Worm (Caenorhabditis elegans) whole organism, young adult: ENCODE results near the gene F14F7.4.
A peak's percentile ranks its signal among the peaks of the same experiment; 100 is the strongest.

Source experiments
- B0035.1 ChIP-seq: sonication (generic microtip); optimal IDR thresholded peaks from 2 replicates; lab custom pipeline; 2016; ENCODE audit warnings: missing genetic modification characterization, mild to moderate bottlenecking, missing compliant biosample characterization, missing genotype, missing genetic modification reagents
- B0261.1 ChIP-seq: sonication (generic microtip); optimal IDR thresholded peaks from 2 replicates; lab custom pipeline; 2016; ENCODE audit warnings: mild to moderate bottlenecking, missing genetic modification characterization, moderate library complexity, missing compliant biosample characterization
- B0336.3 ChIP-seq: fragments of 200-800 bp; sonication (Bioruptor generic); IDR thresholded peaks from 2 replicates; pipeline ENCODE4 v1.3.6; 2022; ENCODE audit warnings: missing genetic modification characterization, missing compliant biosample characterization
- F37B4.10 ChIP-seq: fragments of 200-800 bp; sonication (Bioruptor generic); IDR thresholded peaks from 2 replicates; pipeline ENCODE4 v1.3.6; 2022; ENCODE audit warnings: missing genetic modification characterization, missing compliant biosample characterization
- F39B2.1 ChIP-seq: fragments of 200-800 bp; sonication (Bioruptor generic); IDR thresholded peaks from 2 replicates; pipeline ENCODE4 v1.3.6; 2022; ENCODE audit warnings: missing genetic modification reagents, missing genetic modification characterization, missing compliant biosample characterization
- F52B5.7 ChIP-seq: sonication (generic microtip); optimal IDR thresholded peaks from 2 replicates; lab custom pipeline; 2016; ENCODE audit warnings: mild to moderate bottlenecking, missing genetic modification characterization, missing compliant biosample characterization
- F57C9.4 ChIP-seq: sonication (generic microtip); optimal IDR thresholded peaks from 2 replicates; lab custom pipeline; 2017; ENCODE audit warnings: mild to moderate bottlenecking, missing genetic modification characterization, missing compliant biosample characterization
- K11D2.4 ChIP-seq: fragments of 200-800 bp; sonication (Bioruptor generic); IDR thresholded peaks from 2 replicates; pipeline ENCODE4 v1.3.6; 2022; ENCODE audit warnings: missing genetic modification reagents, missing genetic modification characterization, missing compliant biosample characterization
- K12H6.12 ChIP-seq: fragments of 200-800 bp; sonication (Bioruptor generic); optimal IDR thresholded peaks from 2 replicates; lab custom pipeline; 2018; ENCODE audit warnings: mild to moderate bottlenecking, missing genetic modification characterization, missing compliant biosample characterization
- T26A5.8 ChIP-seq: sonication (generic microtip); optimal IDR thresholded peaks from 2 replicates; lab custom pipeline; 2016; ENCODE audit warnings: missing genetic modification characterization, missing compliant biosample characterization
- Y56A3A.18 ChIP-seq: fragments of 200-800 bp; sonication (Bioruptor generic); IDR thresholded peaks from 2 replicates; pipeline ENCODE4 v1.3.6; 2022; ENCODE audit warnings: missing genetic modification reagents, missing genetic modification characterization, missing compliant biosample characterization
- Y95B8A.8 ChIP-seq: fragments of 200-800 bp; sonication (Bioruptor generic); IDR thresholded peaks from 2 replicates; pipeline ENCODE4 v1.3.6; 2022; ENCODE audit warnings: missing genetic modification reagents, missing genetic modification characterization, missing compliant biosample characterization
- ZK185.1 ChIP-seq: sonication (generic microtip); optimal IDR thresholded peaks from 2 replicates; lab custom pipeline; 2016; ENCODE audit warnings: mild to moderate bottlenecking, missing genetic modification characterization, missing compliant biosample characterization; ENCODE audit not compliant: poor library complexity, severe bottlenecking
- akir-1 ChIP-seq: fragments of 200-800 bp; sonication (Bioruptor generic); optimal IDR thresholded peaks from 2 replicates; lab custom pipeline; 2018; ENCODE audit warnings: mild to moderate bottlenecking, missing genetic modification characterization, moderate library complexity, missing compliant biosample characterization
- ama-1 ChIP-seq, 3 experiments: fragments of 150-350 bp in 1 of 3; sonication (generic microtip) in 2 of 3; optimal IDR thresholded peaks; 2 replicates each; lab custom pipeline; 2014 to 2018; ENCODE audit warnings: missing biosample characterization in 2 of 3, missing genetic modification characterization in 2 of 3, missing genetic modification reagents in 2 of 3
- attf-3 ChIP-seq: fragments of 200-800 bp; sonication (Bioruptor generic); conservative IDR thresholded peaks from 2 replicates; pipeline ENCODE4 v1.3.6; 2022; ENCODE audit warnings: missing genetic modification reagents, missing genetic modification characterization, missing compliant biosample characterization
- attf-5 ChIP-seq: fragments of 200-800 bp; sonication (Bioruptor generic); optimal IDR thresholded peaks from 2 replicates; lab custom pipeline; 2018; ENCODE audit warnings: mild to moderate bottlenecking, missing genetic modification characterization, missing compliant biosample characterization
- attf-6 ChIP-seq: fragments of 200-800 bp; sonication (Bioruptor generic); IDR thresholded peaks from 2 replicates; pipeline ENCODE4 v1.3.6; 2022; ENCODE audit warnings: missing genetic modification reagents, missing genetic modification characterization, missing compliant biosample characterization
- bed-2 ChIP-seq: fragments of 200-800 bp; sonication (Bioruptor generic); IDR thresholded peaks from 2 replicates; pipeline ENCODE4 v1.3.6; 2022; ENCODE audit warnings: missing genetic modification reagents, missing genetic modification characterization, missing compliant biosample characterization
- ccch-3 ChIP-seq: fragments of 200-800 bp; sonication (Bioruptor generic); optimal IDR thresholded peaks from 2 replicates; lab custom pipeline; 2018; ENCODE audit warnings: mild to moderate bottlenecking, missing genetic modification characterization, missing compliant biosample characterization
- ceh-100 ChIP-seq: fragments of 200-800 bp; sonication (Bioruptor generic); IDR thresholded peaks from 2 replicates; pipeline ENCODE4 v1.3.6; 2022; ENCODE audit warnings: missing genetic modification reagents, missing genetic modification characterization, missing compliant biosample characterization
- die-1 ChIP-seq: sonication (generic microtip); optimal IDR thresholded peaks from 2 replicates; lab custom pipeline; 2016; ENCODE audit warnings: missing genotype, mild to moderate bottlenecking, missing genetic modification characterization, missing compliant biosample characterization
- efl-1 ChIP-seq: fragments of 150-350 bp; optimal IDR thresholded peaks from 2 replicates; lab custom pipeline; 2014; ENCODE audit warnings: missing biosample characterization, missing genetic modification reagents, missing genetic modification characterization
- egl-18 ChIP-seq: fragments of 200-800 bp; sonication (Bioruptor generic); IDR thresholded peaks from 2 replicates; pipeline ENCODE4 v1.3.6; 2022; ENCODE audit warnings: missing genetic modification reagents, missing genetic modification characterization, missing compliant biosample characterization
- hlh-26 ChIP-seq: fragments of 200-800 bp; sonication (Bioruptor generic); conservative IDR thresholded peaks from 2 replicates; pipeline ENCODE4 v1.3.6; 2022; ENCODE audit warnings: missing genetic modification reagents, missing genetic modification characterization, missing compliant biosample characterization
- lag-1 ChIP-seq: fragments of 200-800 bp; sonication (Bioruptor generic); IDR thresholded peaks from 2 replicates; pipeline ENCODE4 v1.3.6; 2022; ENCODE audit warnings: missing genetic modification reagents, missing genetic modification characterization, missing compliant biosample characterization
- let-607 ChIP-seq, 2 experiments: fragments of 200-800 bp in 1 of 2; sonication (Bioruptor generic) in 1 of 2; sonication (generic microtip) in 1 of 2; optimal IDR thresholded peaks; 2 replicates each; lab custom pipeline; 2016 to 2018; ENCODE audit warnings: mild to moderate bottlenecking in 2 of 2, missing compliant biosample characterization in 2 of 2, missing genetic modification characterization in 2 of 2, moderate library complexity in 2 of 2, missing genotype in 1 of 2
- lir-1 ChIP-seq: fragments of 200-800 bp; sonication (Bioruptor generic); conservative IDR thresholded peaks from 2 replicates; pipeline ENCODE4 v1.3.6; 2022; ENCODE audit warnings: missing genetic modification reagents, missing genetic modification characterization, missing compliant biosample characterization
- mcd-1 ChIP-seq: fragments of 200-800 bp; sonication (Bioruptor generic); IDR thresholded peaks from 2 replicates; pipeline ENCODE4 v1.3.6; 2022; ENCODE audit warnings: missing genetic modification reagents, missing genetic modification characterization, missing compliant biosample characterization
- nfya-2 ChIP-seq: fragments of 200-800 bp; sonication (Bioruptor generic); IDR thresholded peaks from 2 replicates; pipeline ENCODE4 v1.3.6; 2022; ENCODE audit warnings: missing genetic modification reagents, missing genetic modification characterization, missing compliant biosample characterization
- nhr-120 ChIP-seq: fragments of 200-800 bp; sonication (Bioruptor generic); IDR thresholded peaks from 2 replicates; pipeline ENCODE4 v1.3.6; 2022; ENCODE audit warnings: missing genetic modification characterization, missing compliant biosample characterization
- nhr-80 ChIP-seq: sonication (generic microtip); optimal IDR thresholded peaks from 2 replicates; lab custom pipeline; 2016; ENCODE audit warnings: missing genetic modification characterization, missing compliant biosample characterization
- pbrm-1 ChIP-seq: fragments of 200-800 bp; sonication (Bioruptor generic); IDR thresholded peaks from 2 replicates; pipeline ENCODE4 v1.3.6; 2022; ENCODE audit warnings: missing genetic modification reagents, missing genetic modification characterization, missing compliant biosample characterization
- rec-8 ChIP-seq, 2 experiments: sonication (generic microtip); optimal IDR thresholded peaks; 2 replicates each; lab custom pipeline; 2016; ENCODE audit warnings: mild to moderate bottlenecking in 2 of 2, missing genetic modification characterization in 2 of 2, missing genetic modification reagents in 2 of 2, missing genotype in 2 of 2, missing biosample characterization in 1 of 2, missing compliant biosample characterization in 1 of 2, moderate library complexity in 1 of 2
- sea-2 ChIP-seq: fragments of 200-800 bp; sonication (Bioruptor generic); IDR thresholded peaks from 2 replicates; pipeline ENCODE4 v1.3.6; 2022; ENCODE audit warnings: missing genetic modification characterization, missing compliant biosample characterization
- snpc-1.1 ChIP-seq: sonication (generic microtip); optimal IDR thresholded peaks from 2 replicates; lab custom pipeline; 2017; ENCODE audit warnings: missing genetic modification characterization, mild to moderate bottlenecking, missing compliant biosample characterization, antibody characterized with exemption, moderate library complexity, missing genotype, missing genetic modification reagents; ENCODE audit not compliant: insufficient read depth
- snpc-4 ChIP-seq, 5 experiments: fragments of 150-350 bp in 1 of 5; sonication (generic microtip) in 4 of 5; optimal IDR thresholded peaks; 2 replicates each; lab custom pipeline; 2014 to 2018; ENCODE audit warnings: missing genetic modification characterization in 5 of 5, missing biosample characterization in 3 of 5, antibody characterized with exemption in 2 of 5, mild to moderate bottlenecking in 2 of 5, missing compliant biosample characterization in 2 of 5, missing genotype in 2 of 5, moderate library complexity in 2 of 5, missing genetic modification reagents in 1 of 5
- sptf-2 ChIP-seq: fragments of 200-800 bp; sonication (Bioruptor generic); optimal IDR thresholded peaks from 2 replicates; lab custom pipeline; 2018; ENCODE audit warnings: mild to moderate bottlenecking, missing genetic modification characterization, missing compliant biosample characterization
- tbp1 ChIP-seq: fragments of 200-800 bp; sonication (Bioruptor generic); optimal IDR thresholded peaks from 2 replicates; lab custom pipeline; 2018; ENCODE audit warnings: mild to moderate bottlenecking, missing genetic modification characterization, missing compliant biosample characterization
- tlf-1 ChIP-seq: fragments of 200-800 bp; sonication (Bioruptor generic); optimal IDR thresholded peaks from 2 replicates; lab custom pipeline; 2018; ENCODE audit warnings: mild to moderate bottlenecking, missing genetic modification characterization, missing compliant biosample characterization
- unc-62 ChIP-seq: fragments of 150-350 bp; optimal IDR thresholded peaks from 2 replicates; lab custom pipeline; 2014; ENCODE audit warnings: missing biosample characterization, missing genetic modification reagents, missing genetic modification characterization
- zim-3 ChIP-seq: sonication (generic microtip); optimal IDR thresholded peaks from 2 replicates; lab custom pipeline; 2017; ENCODE audit warnings: mild to moderate bottlenecking, missing genetic modification characterization, moderate library complexity, missing compliant biosample characterization
- ztf-6 ChIP-seq: fragments of 200-800 bp; sonication (Bioruptor generic); IDR thresholded peaks from 2 replicates; pipeline ENCODE4 v1.3.6; 2022; ENCODE audit warnings: missing genetic modification reagents, missing genetic modification characterization, missing compliant biosample characterization

F14F7.4 gene

ce11 chrIII:12987418-12987817 is 42.1 kb downstream of the F14F7.4 start, which contains the start of gene ZK1010.5 (continued):
- no peak for TF ChIP-seq egl-18 (GFP tag; lab: Robert Waterston, UW)
- no peak for TF ChIP-seq Y95B8A.8 (GFP tag; lab: Robert Waterston, UW)

DNA sequence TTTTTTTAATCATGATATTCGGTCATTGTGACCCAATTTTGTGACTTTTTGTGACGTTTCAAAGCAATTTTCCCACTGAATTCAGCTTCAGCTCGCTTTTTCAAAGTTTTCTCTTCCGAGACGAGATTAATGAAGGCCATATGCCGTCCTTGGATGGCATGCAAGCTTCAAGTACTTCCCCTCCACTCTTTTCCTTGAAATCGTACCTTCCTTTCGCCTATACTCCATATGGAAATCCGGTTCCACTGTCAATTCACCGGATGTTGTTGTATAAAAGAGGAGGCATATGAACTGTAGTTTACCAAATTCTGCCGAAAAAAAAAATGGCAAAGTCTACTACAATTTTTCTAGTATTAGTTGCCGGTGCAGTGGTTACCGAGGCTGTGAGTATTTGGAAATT is 48.7 kb downstream of the F14F7.4 start, which contains the start of gene ZK1010.4:
ZK1010.4 (plus strand) TSS at position 301 of the 400 bp plus-strand sequence.
- no peak for TF ChIP-seq F57C9.4 (tag; lab: Kevin White, UChicago)
- TF ChIP-seq Y56A3A.18, result no peak
- TF ChIP-seq ccch-3 (GFP tag; lab: Kevin White, UChicago), result no peak
- TF ChIP-seq rec-8 (tag; optimal IDR thresholded peaks at IDR 0.05; lab: Kevin White, UChicago), result no peak
- TF ChIP-seq lag-1 (GFP tag; lab: Robert Waterston, UW), result no peak
- TF ChIP-seq B0035.1, result no peak
- TF ChIP-seq mcd-1 (GFP tag; lab: Robert Waterston, UW), result no peak
- no peak for TF ChIP-seq attf-3
- no peak for TF ChIP-seq attf-5 (GFP tag; lab: Kevin White, UChicago)
- TF ChIP-seq K11D2.4 (GFP tag; lab: Robert Waterston, UW), result no peak
- no peak for TF ChIP-seq bed-2 (GFP tag; lab: Robert Waterston, UW)
- no peak for TF ChIP-seq lir-1 (GFP tag; lab: Robert Waterston, UW)
- no peak for TF ChIP-seq B0336.3
- no peak for TF ChIP-seq ztf-6 (GFP tag; lab: Robert Waterston, UW)
- no peak for TF ChIP-seq ceh-100 (GFP tag; lab: Robert Waterston, UW)
- no peak for TF ChIP-seq snpc-1.1
- no peak for TF ChIP-seq F52B5.7 (tag; lab: Kevin White, UChicago)
- no peak for TF ChIP-seq tbp1 (GFP tag; lab: Kevin White, UChicago)
- TF ChIP-seq ZK185.1, result no peak

DNA sequence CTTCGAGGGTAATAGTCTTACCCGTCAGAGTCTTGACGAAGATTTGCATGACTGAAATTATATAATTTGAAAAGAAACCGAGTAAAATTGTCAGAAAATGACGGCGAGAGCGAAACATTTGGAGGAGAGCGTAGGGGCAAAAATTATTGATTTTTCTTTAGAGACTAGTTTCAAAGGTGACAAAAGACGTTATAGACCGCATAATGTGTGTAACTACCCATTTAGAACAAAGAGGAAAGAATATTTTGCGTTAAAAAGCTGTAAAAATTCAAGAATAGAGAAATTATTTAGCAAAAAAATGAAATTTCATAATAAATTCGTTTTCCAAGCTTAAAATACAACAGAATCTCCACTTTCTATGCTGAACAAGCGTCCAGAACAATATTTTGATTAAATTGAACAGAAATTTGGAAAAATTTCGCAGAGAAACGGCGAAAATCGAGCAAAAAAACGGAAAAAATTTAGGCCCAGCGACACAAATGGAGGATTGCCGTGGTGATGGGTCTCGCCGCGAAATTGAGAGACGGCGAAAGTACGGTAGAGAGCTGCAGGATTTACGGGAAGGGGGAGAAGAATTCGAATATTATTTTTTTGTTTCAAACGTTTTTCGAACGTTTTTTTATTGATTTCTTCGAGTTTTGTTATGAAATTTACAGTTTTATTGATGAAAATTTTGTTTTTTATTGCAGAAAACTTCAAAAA is 50.9 kb downstream of the F14F7.4 start, which contains the start of the genes ubq-2 and frg-1:
ubq-2 (minus strand) TSS at position 51 of the 702 bp plus-strand sequence.
frg-1 (plus strand) TSS at position 690 of the 702 bp plus-strand sequence.
- TF ChIP-seq akir-1 (GFP tag; lab: Kevin White, UChicago) (no peak), F57C9.4 (tag; lab: Kevin White, UChicago) (no peak), rec-8 (tag; optimal IDR thresholded peaks at IDR 0.05; lab: Kevin White, UChicago) (peak in 1 of 2 experiments; percentile 15), zim-3 (tag; lab: Kevin White, UChicago) (no peak), attf-6 (GFP tag; lab: Robert Waterston, UW) (0 out of 2 replicates have a peak, but pooled peaks have one; percentile 11), pbrm-1 (GFP tag; lab: Robert Waterston, UW) (peak; percentile 80), mcd-1 (GFP tag; lab: Robert Waterston, UW) (peak; percentile 90), ama-1 (optimal IDR thresholded peaks at IDR 0.05; lab: Kevin White, UChicago) (no peak), ama-1 (GFP tag; optimal IDR thresholded peaks at IDR 0.05; lab: Kevin White, UChicago) (no peak), nhr-120 (GFP tag; lab: Robert Waterston, UW) (no peak), sea-2 (GFP tag; lab: Robert Waterston, UW) (no peak), lir-1 (GFP tag; lab: Robert Waterston, UW) (peak; percentile 43; the same call in 1 of the 2 replicates), nfya-2 (GFP tag; lab: Robert Waterston, UW) (no peak), sptf-2 (GFP tag; lab: Kevin White, UChicago) (no peak), egl-18 (GFP tag; lab: Robert Waterston, UW) (no peak), T26A5.8 (tag; lab: Kevin White, UChicago) (no peak), hlh-26 (GFP tag; lab: Robert Waterston, UW) (no peak), snpc-4 (GFP tag; optimal IDR thresholded peaks at IDR 0.05; lab: Kevin White, UChicago) (peak; percentile 35), snpc-4 (tag; optimal IDR thresholded peaks at IDR 0.05; lab: Kevin White, UChicago) (peak; percentile 3 to 56 (median 41)), nhr-80 (tag; lab: Kevin White, UChicago) (no peak), F37B4.10 (no peak), F52B5.7 (tag; lab: Kevin White, UChicago) (no peak), die-1 (tag; lab: Kevin White, UChicago) (no peak), unc-62 (no peak), K12H6.12 (tag; lab: Kevin White, UChicago) (peak; percentile 68), ceh-100 (GFP tag; lab: Robert Waterston, UW) (peak; percentile 69), B0261.1 (no peak), efl-1 (GFP tag; lab: Kevin White, UChicago) (peak; percentile 56), tlf-1 (GFP tag; lab: Kevin White, UChicago) (peak; percentile 73), F39B2.1 (GFP tag; lab: Robert Waterston, UW) (no peak), let-607 (tag; optimal IDR thresholded peaks at IDR 0.05; lab: Kevin White, UChicago) (peak in 1 of 2 experiments; percentile 67)
